Fruit fly (Drosophila melanogaster) whole organism, wandering third instar larva: ENCODE results near the gene comm.

Experiments
- Myc ChIP-seq: fragments of >200 bp; optimal IDR thresholded peaks from 2 replicates; lab custom pipeline; 2017
- OdsH ChIP-seq: fragments of 200-800 bp; sonication (Bioruptor generic); optimal IDR thresholded peaks from 2 replicates; lab custom pipeline; 2016; ENCODE audit warnings: missing biosample characterization, mild to moderate bottlenecking, missing genetic modification characterization
- ey ChIP-seq: fragments of 200-800 bp; sonication (Bioruptor generic); optimal IDR thresholded peaks from 2 replicates; lab custom pipeline; 2016; ENCODE audit warnings: missing biosample characterization, missing genetic modification characterization
- foxo ChIP-seq, 2 experiments: fragments of 200-800 bp; sonication (Bioruptor generic); optimal IDR thresholded peaks; 2 replicates in 1 of 2; 3 replicates in 1 of 2; lab custom pipeline; 2016 to 2017; ENCODE audit warnings: missing biosample characterization in 2 of 2, missing genetic modification characterization in 2 of 2
- fru ChIP-seq: fragments of 200-800 bp; sonication (Bioruptor generic); optimal IDR thresholded peaks from 3 replicates; lab custom pipeline; 2016; ENCODE audit warnings: missing biosample characterization, mild to moderate bottlenecking, missing genetic modification characterization

DNA sequence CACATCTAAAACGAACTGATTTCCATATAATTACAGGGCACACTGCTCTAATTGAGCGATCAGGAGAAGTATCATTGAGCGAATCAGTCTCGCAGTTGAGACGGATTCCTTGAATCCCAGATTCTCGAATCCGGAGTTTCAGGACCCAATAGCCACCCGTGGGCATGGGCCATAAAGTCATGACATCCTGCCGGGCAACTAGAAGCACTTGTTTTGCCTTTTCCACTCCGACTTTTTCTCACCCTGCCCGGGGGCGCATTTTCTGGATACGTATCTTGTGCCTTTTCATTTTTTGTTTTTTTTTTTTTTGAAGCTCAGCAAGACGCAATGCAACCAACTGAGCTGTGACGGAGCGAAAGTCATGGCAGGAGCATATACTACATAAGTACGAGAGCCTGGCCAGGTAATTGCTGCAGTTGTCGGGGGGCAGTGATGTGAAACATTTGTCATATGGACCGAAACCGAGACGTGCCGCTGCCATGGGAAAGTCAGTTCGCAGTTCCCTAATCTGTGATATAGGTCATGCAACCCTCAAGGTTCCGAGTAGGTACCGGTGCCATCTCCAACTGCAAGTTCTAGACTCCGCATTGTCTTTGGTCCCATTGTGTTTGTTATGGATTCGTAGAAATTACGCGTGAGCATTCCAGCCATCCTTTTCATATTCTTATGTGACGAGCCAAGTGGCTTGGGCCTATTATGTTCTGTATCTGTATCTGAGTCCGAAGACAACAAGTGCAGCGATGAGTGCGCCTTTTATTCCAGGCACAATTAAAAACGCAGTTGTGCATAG, 24.7 kb downstream of the comm start:
- TF ChIP-seq fru (GFP tag; lab: Kevin White, UChicago) (no peak), ey (GFP tag; lab: Kevin White, UChicago) (no peak), foxo (GFP tag; optimal IDR thresholded peaks at IDR 0.05; lab: Kevin White, UChicago) (no peak), Myc (lab: Kevin White, UChicago) (no peak), OdsH (GFP tag; lab: Kevin White, UChicago) (no peak)
